Worm (Caenorhabditis elegans) whole organism, L2 larva: ENCODE measurements around the gene C05C10.5.

Source experiments
- C34F6.9 ChIP-seq: fragments of 150-350 bp; optimal IDR thresholded peaks from 2 replicates; lab custom pipeline; 2014; ENCODE audit warnings: missing biosample characterization, missing genetic modification characterization
- F13H6.1 ChIP-seq: sonication (generic microtip); optimal IDR thresholded peaks from 2 replicates; lab custom pipeline; 2016; ENCODE audit warnings: missing genetic modification characterization, missing compliant biosample characterization
- R02D3.7 ChIP-seq: fragments of 150-350 bp; optimal IDR thresholded peaks from 2 replicates; lab custom pipeline; 2014; ENCODE audit warnings: missing biosample characterization, missing genetic modification characterization
- ZK546.5 ChIP-seq: sonication (generic microtip); optimal IDR thresholded peaks from 2 replicates; lab custom pipeline; 2017; ENCODE audit warnings: missing biosample characterization, missing genetic modification characterization
- alr-1 ChIP-seq: fragments of 150-350 bp; optimal IDR thresholded peaks from 2 replicates; lab custom pipeline; 2014; ENCODE audit warnings: missing biosample characterization, missing genetic modification characterization
- aly-2 ChIP-seq: fragments of 150-350 bp; optimal IDR thresholded peaks from 2 replicates; lab custom pipeline; 2014; ENCODE audit warnings: missing biosample characterization, missing genetic modification characterization
- blmp-1 ChIP-seq: sonication (generic microtip); optimal IDR thresholded peaks from 2 replicates; lab custom pipeline; 2017; ENCODE audit warnings: missing genetic modification characterization, mild to moderate bottlenecking, missing compliant biosample characterization, antibody characterized with exemption, moderate library complexity; ENCODE audit not compliant: insufficient read depth
- ceh-16 ChIP-seq: fragments of 150-350 bp; optimal IDR thresholded peaks from 2 replicates; lab custom pipeline; 2014; ENCODE audit warnings: missing biosample characterization, missing genetic modification characterization
- ceh-82 ChIP-seq: fragments of 150-350 bp; optimal IDR thresholded peaks from 2 replicates; lab custom pipeline; 2014; ENCODE audit warnings: missing biosample characterization, missing genetic modification characterization
- crh-2 ChIP-seq: sonication (generic microtip); optimal IDR thresholded peaks from 2 replicates; lab custom pipeline; 2017; ENCODE audit warnings: missing biosample characterization, missing genetic modification characterization
- egl-27 ChIP-seq: sonication (generic microtip); optimal IDR thresholded peaks from 3 replicates; lab custom pipeline; 2017; ENCODE audit warnings: missing biosample characterization, missing genetic modification reagents, missing genetic modification characterization
- elt-1 ChIP-seq: fragments of 150-350 bp; optimal IDR thresholded peaks from 2 replicates; lab custom pipeline; 2014; ENCODE audit warnings: missing biosample characterization, missing genetic modification characterization
- fos-1 ChIP-seq: fragments of 150-350 bp; optimal IDR thresholded peaks from 2 replicates; lab custom pipeline; 2014; ENCODE audit warnings: missing biosample characterization, missing genetic modification characterization
- gmeb-1 ChIP-seq: fragments of 150-350 bp; optimal IDR thresholded peaks from 2 replicates; lab custom pipeline; 2014; ENCODE audit warnings: missing biosample characterization, missing genetic modification characterization
- lin-11 ChIP-seq: fragments of 150-350 bp; sonication (generic microtip); optimal IDR thresholded peaks from 2 replicates; lab custom pipeline; 2014; ENCODE audit warnings: missing biosample characterization, missing genetic modification characterization, inconsistent platforms, mixed read lengths
- lin-13 ChIP-seq: fragments of 150-350 bp; optimal IDR thresholded peaks from 2 replicates; lab custom pipeline; 2014; ENCODE audit warnings: missing biosample characterization, missing genetic modification reagents, missing genetic modification characterization
- lin-39 ChIP-seq: fragments of 150-350 bp; optimal IDR thresholded peaks from 2 replicates; lab custom pipeline; 2014; ENCODE audit warnings: missing biosample characterization, missing genetic modification reagents, missing genetic modification characterization
- mbf-1 ChIP-seq: sonication (generic microtip); optimal IDR thresholded peaks from 2 replicates; lab custom pipeline; 2017; ENCODE audit warnings: missing biosample characterization, missing genetic modification characterization
- mdl-1 ChIP-seq, 2 experiments: fragments of 150-350 bp in 1 of 2; sonication (generic microtip) in 1 of 2; optimal IDR thresholded peaks; 2 replicates each; lab custom pipeline; 2017; ENCODE audit warnings: missing biosample characterization in 2 of 2, missing genetic modification characterization in 2 of 2
- nhr-10 ChIP-seq: sonication (generic microtip); optimal IDR thresholded peaks from 2 replicates; lab custom pipeline; 2017; ENCODE audit warnings: missing biosample characterization, missing genetic modification characterization
- nhr-12 ChIP-seq: fragments of 150-350 bp; optimal IDR thresholded peaks from 2 replicates; lab custom pipeline; 2014; ENCODE audit warnings: missing biosample characterization, missing genetic modification characterization
- nhr-129 ChIP-seq: fragments of 150-350 bp; optimal IDR thresholded peaks from 2 replicates; lab custom pipeline; 2014; ENCODE audit warnings: missing biosample characterization, missing genetic modification characterization
- nhr-21 ChIP-seq: fragments of 150-350 bp; optimal IDR thresholded peaks from 2 replicates; lab custom pipeline; 2014; ENCODE audit warnings: missing biosample characterization, missing genetic modification characterization
- nhr-237 ChIP-seq: fragments of 150-350 bp; optimal IDR thresholded peaks from 2 replicates; lab custom pipeline; 2014; ENCODE audit warnings: missing biosample characterization, missing genetic modification characterization
- nhr-25 ChIP-seq: fragments of 150-350 bp; sonication (generic microtip); optimal IDR thresholded peaks from 3 replicates; lab custom pipeline; 2014; ENCODE audit warnings: missing biosample characterization, missing genetic modification characterization
- nhr-77 ChIP-seq: fragments of 150-350 bp; optimal IDR thresholded peaks from 2 replicates; lab custom pipeline; 2014; ENCODE audit warnings: missing biosample characterization, missing genetic modification characterization
- peb-1 ChIP-seq: fragments of 150-350 bp; optimal IDR thresholded peaks from 2 replicates; lab custom pipeline; 2014; ENCODE audit warnings: missing biosample characterization, missing genetic modification characterization
- skn-1 ChIP-seq: sonication (generic microtip); optimal IDR thresholded peaks from 2 replicates; lab custom pipeline; 2017; ENCODE audit warnings: missing biosample characterization, missing genetic modification characterization
- sma-3 ChIP-seq: sonication (generic microtip); optimal IDR thresholded peaks from 2 replicates; lab custom pipeline; 2016; ENCODE audit warnings: missing genetic modification reagents, missing genetic modification characterization, missing compliant biosample characterization
- sma-9 ChIP-seq, 2 experiments: fragments of 150-350 bp in 1 of 2; sonication (generic microtip) in 1 of 2; optimal IDR thresholded peaks; 2 replicates each; lab custom pipeline; 2014 to 2016; ENCODE audit warnings: missing genetic modification characterization in 2 of 2, mild to moderate bottlenecking in 1 of 2, missing biosample characterization in 1 of 2, missing compliant biosample characterization in 1 of 2, missing genetic modification reagents in 1 of 2, moderate library complexity in 1 of 2
- snpc-4 ChIP-seq: fragments of 150-350 bp; optimal IDR thresholded peaks from 2 replicates; lab custom pipeline; 2014; ENCODE audit warnings: missing biosample characterization, missing genetic modification characterization
- unc-39 ChIP-seq: fragments of 150-350 bp; optimal IDR thresholded peaks from 2 replicates; lab custom pipeline; 2014; ENCODE audit warnings: missing biosample characterization, missing genetic modification characterization
- zag-1 ChIP-seq: fragments of 150-350 bp; optimal IDR thresholded peaks from 2 replicates; lab custom pipeline; 2014; ENCODE audit warnings: missing biosample characterization, missing genetic modification characterization
- ztf-1 ChIP-seq: fragments of 200-800 bp; sonication (Bioruptor generic); conservative IDR thresholded peaks from 2 replicates; pipeline ENCODE4 v1.3.6; 2022; ENCODE audit warnings: missing genetic modification characterization, missing compliant biosample characterization
- ztf-4 ChIP-seq: fragments of 150-350 bp; optimal IDR thresholded peaks from 2 replicates; lab custom pipeline; 2014; ENCODE audit warnings: missing biosample characterization, missing genetic modification characterization

Gene C05C10.5

ce11 chrII:9951846-9952245 is 13.0 kb downstream of the C05C10.5 start:
- TF ChIP-seq F13H6.1 (no peak), gmeb-1 (tag; lab: Kevin White, UChicago) (no peak), alr-1 (tag; lab: Kevin White, UChicago) (no peak), unc-39 (no peak), nhr-21 (no peak), lin-13 (GFP tag; lab: Kevin White, UChicago) (no peak), nhr-12 (tag; lab: Kevin White, UChicago) (no peak), ceh-16 (tag; lab: Kevin White, UChicago) (no peak), nhr-129 (tag; lab: Kevin White, UChicago) (no peak), ZK546.5 (tag; lab: Kevin White, UChicago) (no peak), skn-1 (tag; lab: Kevin White, UChicago) (no peak), R02D3.7 (tag; lab: Kevin White, UChicago) (no peak), snpc-4 (no peak), nhr-77 (tag; lab: Kevin White, UChicago) (no peak), zag-1 (no peak), mdl-1 (tag; optimal IDR thresholded peaks at IDR 0.05; lab: Kevin White, UChicago) (no peak), lin-11 (tag; lab: Kevin White, UChicago) (no peak), sma-9 (GFP tag; optimal IDR thresholded peaks at IDR 0.05; lab: Kevin White, UChicago) (no peak), sma-9 (tag; optimal IDR thresholded peaks at IDR 0.05; lab: Kevin White, UChicago) (no peak)

- no peak for TF ChIP-seq aly-2 (tag; lab: Kevin White, UChicago)
- no peak for TF ChIP-seq C34F6.9 (tag; lab: Kevin White, UChicago)
- no peak for TF ChIP-seq sma-9 (GFP tag; optimal IDR thresholded peaks at IDR 0.05; lab: Kevin White, UChicago)
- TF ChIP-seq sma-9 (tag; optimal IDR thresholded peaks at IDR 0.05; lab: Kevin White, UChicago), result no peak
- no peak for TF ChIP-seq zag-1
- no peak for TF ChIP-seq blmp-1 (tag; lab: Kevin White, UChicago)
- no peak for TF ChIP-seq sma-3 (GFP tag; lab: Kevin White, UChicago)
- no peak for TF ChIP-seq unc-39
- TF ChIP-seq nhr-21, result no peak
- no peak for TF ChIP-seq lin-13 (GFP tag; lab: Kevin White, UChicago)
- no peak for TF ChIP-seq ztf-4 (tag; lab: Kevin White, UChicago)
- no peak for TF ChIP-seq fos-1 (tag; lab: Kevin White, UChicago)
- TF ChIP-seq F13H6.1, result no peak
- TF ChIP-seq ceh-82 (tag; lab: Kevin White, UChicago), result no peak
- TF ChIP-seq mbf-1, result no peak
- no peak for TF ChIP-seq egl-27 (tag; lab: Kevin White, UChicago)
- TF ChIP-seq ztf-1, result no peak
- no peak for TF ChIP-seq elt-1
- TF ChIP-seq crh-2 (tag; lab: Kevin White, UChicago), result no peak
- no peak for TF ChIP-seq mdl-1 (tag; optimal IDR thresholded peaks at IDR 0.05; lab: Kevin White, UChicago)
- no peak for TF ChIP-seq snpc-4
Measured at ce11 chrII:9954885-9955284, 16.0 kb downstream of the C05C10.5 start, which contains the start of gene egl-43. Gene egl-43, plus strand, starts transcription at chrII:9955185.

- TF ChIP-seq lin-13 (GFP tag; lab: Kevin White, UChicago) (no peak), lin-11 (tag; lab: Kevin White, UChicago) (peak; percentile 10)
Measured at ce11 chrII:9956116-9956515, 17.3 kb downstream of the C05C10.5 start.

ce11 chrII:9960127-9960526 is 21.3 kb downstream of the C05C10.5 start:
- TF ChIP-seq R02D3.7 (tag; lab: Kevin White, UChicago) (no peak), lin-13 (GFP tag; lab: Kevin White, UChicago) (no peak), snpc-4 (no peak), nhr-10 (tag; lab: Kevin White, UChicago) (no peak), nhr-25 (tag; lab: Kevin White, UChicago) (no peak), peb-1 (tag; lab: Kevin White, UChicago) (no peak), nhr-237 (tag; lab: Kevin White, UChicago) (no peak)
- TF ChIP-seq, all 48 proteins: peak for 0

- TF ChIP-seq fos-1 (tag; lab: Kevin White, UChicago) (peak; percentile 36), lin-39 (no peak)
Measured at ce11 chrII:9963808-9964207, 25.0 kb downstream of the C05C10.5 start.
